Worm (Caenorhabditis elegans): ENCODE measurements around the gene R10E11.6.

- no peak for TF ChIP-seq ztf-29 (GFP tag; IDR thresholded peaks at IDR 0.05)
- no peak for TF ChIP-seq med-1 (GFP tag; optimal IDR thresholded peaks at IDR 0.05; ENCODE audit: insufficient read depth)
- TF ChIP-seq ref-1 (GFP tag; conservative IDR thresholded peaks at IDR 0.05), result no peak
- TF ChIP-seq ztf-23 (GFP tag; IDR thresholded peaks at IDR 0.05), result no peak
- TF ChIP-seq flt-1 (GFP tag; IDR thresholded peaks at IDR 0.05), result no peak
- TF ChIP-seq T22C8.4 (GFP tag; IDR thresholded peaks at IDR 0.05), result no peak
- TF ChIP-seq cog-1 (tag; optimal IDR thresholded peaks at IDR 0.05), result peak; percentile 0
These were observed 44.6 kb downstream of the R10E11.6 start, which contains the start of the genes ZK632.10 and ZK632.11 for ce11 chrIII:9827163-9827951.
